Fruit fly (Drosophila melanogaster) S2 (cell line): ENCODE results near the gene Svil.

Source experiments
- CG8478 ChIP-seq: fragments of >200 bp; optimal IDR thresholded peaks from 2 replicates; lab custom pipeline; 2018
- CTCF ChIP-seq, 2 experiments: fragments of >200 bp; optimal IDR thresholded peaks; 2 replicates each; lab custom pipeline; 2018

DNA sequence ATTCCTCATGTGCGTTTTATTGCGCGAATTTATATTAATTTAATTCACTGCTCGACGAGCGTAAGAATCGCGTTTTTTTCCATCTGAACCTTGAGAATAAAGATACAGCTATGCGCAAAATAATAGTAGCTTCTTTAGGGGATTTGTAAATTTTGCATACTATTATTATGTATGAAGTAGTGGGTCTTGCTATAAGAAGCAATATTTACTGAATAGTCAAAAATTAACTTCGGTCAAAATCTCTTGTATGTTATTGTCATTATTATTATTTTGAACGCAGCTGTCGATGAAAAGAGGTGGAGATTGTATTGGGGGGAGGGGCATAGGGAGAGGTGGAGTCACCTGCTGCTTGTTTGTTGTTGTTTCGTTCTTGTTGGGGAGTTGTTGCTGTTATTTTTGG, 41.3 kb downstream of the Svil start:
- TF ChIP-seq CG8478 (lab: Kevin White, UChicago) (no peak), CTCF (optimal IDR thresholded peaks at IDR 0.05; lab: Kevin White, UChicago) (no peak)
